Fruit fly (Drosophila melanogaster): ENCODE measurements around the gene CG8578.

The CG8578 gene

dm6 chrX:15869843-15870242 is 25.6 kb downstream of the CG8578 start, which contains the start of gene CG16952 (continued):
- TF ChIP-seq bab2 (GFP tag; optimal IDR thresholded peaks at IDR 0.05): no peak
- TF ChIP-seq D (optimal IDR thresholded peaks at IDR 0.05): no peak
- TF ChIP-seq D (GFP tag; optimal IDR thresholded peaks at IDR 0.05): no peak
- TF ChIP-seq CG31441 (GFP tag; IDR thresholded peaks at IDR 0.05): no peak
- no peak for TF ChIP-seq esg (GFP tag; conservative IDR thresholded peaks at IDR 0.05)
- no peak for TF ChIP-seq Meics (GFP tag; optimal IDR thresholded peaks at IDR 0.05)
- TF ChIP-seq CG5953 (GFP tag; IDR thresholded peaks at IDR 0.05): no peak
- no peak for TF ChIP-seq gce (GFP tag; IDR thresholded peaks at IDR 0.05)
- peak; percentile 4 for TF ChIP-seq CG17829 (tag; optimal IDR thresholded peaks at IDR 0.05)
- no peak for TF ChIP-seq schlank (tag; optimal IDR thresholded peaks at IDR 0.05)
- no peak for TF ChIP-seq otp (GFP tag; IDR thresholded peaks at IDR 0.05)
- TF ChIP-seq Deaf1 (tag; optimal IDR thresholded peaks at IDR 0.05): no peak
- TF ChIP-seq Fer1 (GFP tag; optimal IDR thresholded peaks at IDR 0.05): no peak
- TF ChIP-seq oc (tag; optimal IDR thresholded peaks at IDR 0.05): no peak
- peak; percentile 94 for TF ChIP-seq Dll (GFP tag; IDR thresholded peaks at IDR 0.05; ENCODE audit: partially characterized antibody)
- no peak for TF ChIP-seq Six4 (GFP tag; optimal IDR thresholded peaks at IDR 0.05)
- TF ChIP-seq pnt (GFP tag; optimal IDR thresholded peaks at IDR 0.05): no peak
- no peak for TF ChIP-seq CG3726 (GFP tag; IDR thresholded peaks at IDR 0.05)
- no peak for TF ChIP-seq GATAe (GFP tag; conservative IDR thresholded peaks at IDR 0.05)
- no peak for TF ChIP-seq CG12236 (GFP tag; optimal IDR thresholded peaks at IDR 0.05)
- no peak for TF ChIP-seq CG10274 (GFP tag; optimal IDR thresholded peaks at IDR 0.05)
- no peak for TF ChIP-seq lab (GFP tag; optimal IDR thresholded peaks at IDR 0.05)
- TF ChIP-seq btn (GFP tag; optimal IDR thresholded peaks at IDR 0.05): no peak
- TF ChIP-seq CG9817 (tag; optimal IDR thresholded peaks at IDR 0.05): no peak
- no peak for TF ChIP-seq bigmax (GFP tag; optimal IDR thresholded peaks at IDR 0.05)
- no peak for TF ChIP-seq CG34422 (GFP tag; IDR thresholded peaks at IDR 0.05)
- TF ChIP-seq caup (GFP tag; optimal IDR thresholded peaks at IDR 0.05; ENCODE audit: severe bottlenecking): no peak
- no peak for TF ChIP-seq onecut (GFP tag; IDR thresholded peaks at IDR 0.05)
- no peak for TF ChIP-seq H2.0 (GFP tag; IDR thresholded peaks at IDR 0.05)
- peak; percentile 89 for TF ChIP-seq unc-4 (GFP tag; IDR thresholded peaks at IDR 0.05; ENCODE audit: partially characterized antibody)
- no peak for TF ChIP-seq CG18011 (GFP tag; optimal IDR thresholded peaks at IDR 0.05)
- no peak for TF ChIP-seq Trl (optimal IDR thresholded peaks at IDR 0.05)
- no peak for TF ChIP-seq Trl (GFP tag; optimal IDR thresholded peaks at IDR 0.05)
- peak; percentile 96 for TF ChIP-seq HLH4C (GFP tag; IDR thresholded peaks at IDR 0.05; ENCODE audit: partially characterized antibody)
- peak; percentile 14 for TF ChIP-seq NC2β (GFP tag; optimal IDR thresholded peaks at IDR 0.05)
- no peak for TF ChIP-seq CHES-1-like (GFP tag; optimal IDR thresholded peaks at IDR 0.05)
- TF ChIP-seq tio (GFP tag; optimal IDR thresholded peaks at IDR 0.05): no peak
- no peak for TF ChIP-seq CG31224 (GFP tag; IDR thresholded peaks at IDR 0.05)
- TF ChIP-seq prd (optimal IDR thresholded peaks at IDR 0.05): no peak
- no peak for TF ChIP-seq prd (GFP tag; IDR thresholded peaks at IDR 0.05)
- TF ChIP-seq emc (GFP tag; optimal IDR thresholded peaks at IDR 0.05): no peak
- no peak for TF ChIP-seq Awh (GFP tag; IDR thresholded peaks at IDR 0.05)
- peak; percentile 9 for TF ChIP-seq gem (tag; optimal IDR thresholded peaks at IDR 0.05)
- no peak for TF ChIP-seq CG7556 (GFP tag; optimal IDR thresholded peaks at IDR 0.05)
- no peak for TF ChIP-seq Hand (GFP tag; optimal IDR thresholded peaks at IDR 0.05)
- peak; percentile 91 for TF ChIP-seq ato (GFP tag; IDR thresholded peaks at IDR 0.05; ENCODE audit: partially characterized antibody)
- TF ChIP-seq C15 (GFP tag; IDR thresholded peaks at IDR 0.05): no peak
- TF ChIP-seq org-1 (GFP tag; optimal IDR thresholded peaks at IDR 0.05): no peak
- TF ChIP-seq bsh (GFP tag; optimal IDR thresholded peaks at IDR 0.05): no peak
- no peak for TF ChIP-seq CG32532 (GFP tag; IDR thresholded peaks at IDR 0.05)
- no peak for TF ChIP-seq scrt (GFP tag; optimal IDR thresholded peaks at IDR 0.05)
- TF ChIP-seq CG10565 (GFP tag; optimal IDR thresholded peaks at IDR 0.05): no peak
- TF ChIP-seq psq (GFP tag; optimal IDR thresholded peaks at IDR 0.05): no peak

Measured in whole organism, embryonic.